Fruit fly (Drosophila melanogaster) ovary, adult (tissue): Measurements from ENCODE around the gene Jon66Cii.
A peak's percentile ranks its signal among the peaks of the same experiment; 100 is the strongest.

Experiments
- CG17801 ChIP-seq: fragments of 200-800 bp; optimal IDR thresholded peaks from 2 replicates; lab custom pipeline; 2019; ENCODE audit warnings: missing biosample characterization, mild to moderate bottlenecking, missing genetic modification characterization, moderate library complexity; ENCODE audit not compliant: partially characterized antibody

Jon66Cii gene

dm6 chr3L:8398763-8399445 is 5.5 kb upstream of the Jon66Cii start:
- TF ChIP-seq CG17801 (GFP tag; lab: Kevin White, UChicago) = peak; percentile 95

dm6 chr3L:8396187-8396586 is 2.7 kb upstream of the Jon66Cii start:
- TF ChIP-seq CG17801 (GFP tag; lab: Kevin White, UChicago) = no peak

- TF ChIP-seq CG17801 (GFP tag; lab: Kevin White, UChicago) = no peak
These were observed 2.2 kb upstream of the Jon66Cii start, which contains the start of gene CG7120 for dm6 chr3L:8395630-8396168. TSS of gene CG7120 (plus strand) at chr3L:8396000.

DNA sequence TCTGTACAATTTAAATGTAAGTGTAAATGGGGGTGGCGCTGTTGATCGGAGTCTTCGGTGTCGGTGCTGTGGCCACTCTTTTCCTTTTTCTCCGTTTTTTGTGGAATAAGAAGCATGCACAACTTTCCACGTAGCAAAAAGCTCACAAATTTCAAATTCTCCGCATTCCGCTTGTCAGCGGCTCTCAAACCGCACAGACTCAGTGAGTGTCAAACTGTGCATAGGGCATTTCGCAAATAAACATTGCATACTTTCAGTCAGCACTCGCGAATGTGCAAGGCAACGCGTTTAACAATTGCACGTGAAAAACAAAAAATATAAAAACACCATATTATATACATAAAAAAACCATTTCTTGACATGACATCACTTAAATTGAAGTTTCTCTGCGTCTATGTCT is 1.5 kb upstream of the Jon66Cii start:
- TF ChIP-seq CG17801 (GFP tag; lab: Kevin White, UChicago) = no peak

DNA sequence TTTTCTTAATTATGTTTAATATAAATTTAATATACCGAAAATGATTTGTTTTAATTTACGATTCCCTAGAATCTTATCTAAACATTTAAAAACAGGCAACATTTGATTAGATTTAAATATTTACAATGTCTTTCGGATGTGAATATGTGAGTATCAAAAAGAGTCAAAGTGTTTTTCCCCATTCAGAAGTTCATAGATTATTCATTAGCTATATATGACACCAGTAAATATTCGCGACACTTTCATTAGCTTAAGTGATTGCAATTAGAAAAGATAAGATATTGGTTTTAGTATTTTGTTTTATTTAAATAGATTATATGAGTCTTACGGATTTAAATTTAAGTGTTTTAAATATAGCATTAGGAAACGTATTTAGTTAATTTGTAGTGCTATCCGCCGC is 683 bp upstream of the Jon66Cii start:
- no peak for TF ChIP-seq CG17801 (GFP tag; lab: Kevin White, UChicago)

DNA sequence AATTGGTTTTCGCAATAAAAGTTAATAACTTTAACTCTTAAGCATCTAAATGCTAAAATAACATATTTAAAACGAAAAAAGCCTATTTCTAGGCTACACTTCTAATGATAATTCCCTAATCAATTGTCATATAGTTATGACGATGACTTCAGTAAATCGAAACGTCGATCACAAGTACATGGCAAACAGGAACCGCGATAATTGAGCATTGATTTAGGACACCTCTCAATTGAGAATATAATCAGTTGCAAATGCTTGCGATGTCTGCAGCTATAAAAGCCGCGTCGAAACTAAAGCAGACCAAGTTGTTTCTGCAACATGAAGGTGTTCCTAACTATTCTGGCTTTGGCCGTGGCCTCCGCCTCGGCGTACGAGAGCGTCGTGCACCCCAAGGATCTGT is 2.2 kb downstream of the Jon66Cii start, which contains the start of gene Jon66Ci:
Gene Jon66Ci, plus strand, starts transcription at position 301 of the 400 bp plus-strand sequence.
- TF ChIP-seq CG17801 (GFP tag; lab: Kevin White, UChicago) = no peak

DNA sequence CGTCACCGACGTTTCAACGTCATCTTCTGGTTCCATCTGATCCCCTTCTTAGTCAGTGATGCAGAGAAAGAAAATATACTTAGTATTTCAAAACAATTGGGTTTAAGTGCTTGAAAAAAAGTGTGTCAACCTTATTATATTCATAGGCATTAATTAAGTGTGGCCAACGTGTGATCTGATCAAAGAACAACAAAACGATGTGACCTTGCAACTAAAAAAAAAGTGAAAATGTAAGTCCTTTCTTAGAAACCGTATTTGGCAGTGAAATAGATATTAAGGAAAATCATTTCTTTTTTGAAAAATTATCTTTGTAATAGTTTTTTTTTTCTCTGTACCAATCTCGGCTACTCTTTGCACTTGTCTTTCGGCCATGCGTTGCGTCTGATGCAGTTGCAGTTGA is 8.4 kb downstream of the Jon66Cii start:
- TF ChIP-seq CG17801 (GFP tag; lab: Kevin White, UChicago) = no peak

DNA sequence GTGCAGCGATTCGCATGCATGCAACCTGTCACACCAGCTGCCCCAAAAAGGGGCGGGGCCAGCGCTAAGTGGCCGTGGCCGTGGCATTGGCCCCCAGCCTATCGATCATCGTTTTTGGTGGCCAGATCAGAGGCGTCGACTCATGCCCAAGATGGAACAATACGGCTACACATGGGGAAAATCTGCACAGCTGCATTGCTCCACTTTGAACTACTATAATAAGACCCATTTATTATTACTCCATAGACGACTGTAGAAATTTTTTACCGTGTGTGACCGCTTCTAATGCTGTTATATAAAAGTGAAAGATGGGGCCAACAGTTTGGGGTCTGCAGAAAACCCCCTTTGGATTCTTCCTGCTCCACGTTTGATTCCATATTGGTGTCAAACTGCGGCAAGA is 9.5 kb downstream of the Jon66Cii start:
- TF ChIP-seq CG17801 (GFP tag; lab: Kevin White, UChicago) = no peak

- TF ChIP-seq CG17801 (GFP tag; lab: Kevin White, UChicago) = no peak
These were observed 14.3 kb downstream of the Jon66Cii start for dm6 chr3L:8379161-8379560.

DNA sequence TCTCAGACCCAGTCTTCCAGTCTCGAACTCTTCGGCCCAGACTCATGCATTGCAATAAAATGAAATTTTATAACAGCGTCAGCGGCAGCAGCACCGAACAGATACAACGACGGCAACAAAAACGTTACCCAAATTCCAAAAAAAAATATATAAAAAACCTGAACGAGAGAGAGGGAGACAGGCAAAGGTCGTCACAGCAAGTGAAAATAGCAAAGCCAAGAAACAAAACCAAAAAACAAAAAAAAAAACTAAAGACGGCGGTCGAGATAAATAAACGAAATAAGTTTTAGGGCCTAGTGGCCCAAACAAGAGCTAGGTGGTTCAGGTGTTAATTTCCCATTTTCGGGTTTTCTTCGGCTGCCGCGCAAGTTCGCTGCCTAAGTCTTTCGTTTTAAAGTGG is 19.3 kb downstream of the Jon66Cii start:
- TF ChIP-seq CG17801 (GFP tag; lab: Kevin White, UChicago) = no peak

- no peak for TF ChIP-seq CG17801 (GFP tag; lab: Kevin White, UChicago)
These were observed 21.4 kb downstream of the Jon66Cii start, which contains the start of gene ImpE1 for dm6 chr3L:8372035-8372434. TSS of gene ImpE1 (plus strand) at chr3L:8372405.

dm6 chr3L:8371538-8371937 is 21.9 kb downstream of the Jon66Cii start:
- TF ChIP-seq CG17801 (GFP tag; lab: Kevin White, UChicago) = no peak

- TF ChIP-seq CG17801 (GFP tag; lab: Kevin White, UChicago) = no peak
These were observed 22.5 kb downstream of the Jon66Cii start for dm6 chr3L:8370922-8371321.

dm6 chr3L:8369456-8369855 is 24.0 kb downstream of the Jon66Cii start:
- TF ChIP-seq CG17801 (GFP tag; lab: Kevin White, UChicago) = no peak

- TF ChIP-seq CG17801 (GFP tag; lab: Kevin White, UChicago) = no peak
These were observed 24.6 kb downstream of the Jon66Cii start for dm6 chr3L:8368694-8369344.

- no peak for TF ChIP-seq CG17801 (GFP tag; lab: Kevin White, UChicago)
These were observed 30.2 kb downstream of the Jon66Cii start for dm6 chr3L:8363266-8363665.
